Worm (Caenorhabditis elegans) whole organism, L4 larva: Measurements from ENCODE around the gene sms-2.

Experiments used
- F49E8.2 ChIP-seq: sonication (generic microtip); optimal IDR thresholded peaks from 2 replicates; lab custom pipeline; 2016; ENCODE audit warnings: missing compliant biosample characterization, mild to moderate bottlenecking, missing genetic modification characterization, borderline replicate concordance
- ama-1 ChIP-seq: fragments of 150-350 bp; optimal IDR thresholded peaks from 2 replicates; lab custom pipeline; 2014; ENCODE audit warnings: inconsistent platforms, mixed read lengths
- mdl-1 ChIP-seq, 2 experiments: fragments of 150-350 bp in 1 of 2; sonication (generic microtip) in 1 of 2; optimal IDR thresholded peaks; 2 replicates each; lab custom pipeline; 2014 to 2017; ENCODE audit warnings: missing biosample characterization in 2 of 2, missing genetic modification characterization in 2 of 2
- unc-62 ChIP-seq, 3 experiments: fragments of 150-350 bp in 1 of 3; sonication (generic microtip); optimal IDR thresholded peaks in 2 of 3; peaks in 1 of 3; 1 replicate in 1 of 3; 2 replicates in 2 of 3; lab custom pipeline; 2014 to 2017; ENCODE audit warnings: missing biosample characterization in 3 of 3, missing genetic modification characterization in 3 of 3, missing genetic modification reagents in 3 of 3, missing genotype in 1 of 3
- zfp-2 ChIP-seq: sonication (generic microtip); optimal IDR thresholded peaks from 2 replicates; lab custom pipeline; 2016; ENCODE audit warnings: mild to moderate bottlenecking, missing genetic modification characterization, missing compliant biosample characterization
- zip-2 ChIP-seq: fragments of 150-350 bp; optimal IDR thresholded peaks from 2 replicates; lab custom pipeline; 2014; ENCODE audit warnings: missing biosample characterization, missing genetic modification characterization

ce11 chrX:927632-928031, 21.1 kb downstream of the sms-2 start:
- no peak for TF ChIP-seq F49E8.2 (tag; lab: Kevin White, UChicago)
- TF ChIP-seq zip-2 (tag; lab: Kevin White, UChicago), result no peak
- no peak for TF ChIP-seq mdl-1 (tag; optimal IDR thresholded peaks at IDR 0.05; lab: Kevin White, UChicago)
- TF ChIP-seq unc-62 (GFP tag; optimal IDR thresholded peaks at IDR 0.05 in 1 of 2; lab: Kevin White, UChicago), result no peak
- TF ChIP-seq unc-62 (tag; optimal IDR thresholded peaks at IDR 0.05; lab: Kevin White, UChicago), result no peak
- TF ChIP-seq zfp-2 (tag; lab: Kevin White, UChicago), result no peak
- TF ChIP-seq ama-1 (lab: Kevin White, UChicago), result no peak
